Worm (Caenorhabditis elegans): ENCODE results near the gene glo-3.

The glo-3 gene

ce11 chrX:10555189-10555964, 21.9 kb downstream of the glo-3 start, which contains the start of gene syd-2 (continued):
- TF ChIP-seq isw-1 (GFP tag; IDR thresholded peaks at IDR 0.05) (peak; percentile 42; the same call in 1 of the 2 replicates), unc-62 (GFP tag; optimal IDR thresholded peaks at IDR 0.05) (no peak), nhr-237 (tag; optimal IDR thresholded peaks at IDR 0.05) (no peak), tbx-2 (tag; optimal IDR thresholded peaks at IDR 0.05) (peak; percentile 84), efl-3 (GFP tag; optimal IDR thresholded peaks at IDR 0.05) (no peak), nhr-11 (tag; optimal IDR thresholded peaks at IDR 0.05) (peak; percentile 3), dsc-1 (tag; optimal IDR thresholded peaks at IDR 0.05) (peak; percentile 83), ama-1 (optimal IDR thresholded peaks at IDR 0.05) (no peak), ceh-90 (tag; optimal IDR thresholded peaks at IDR 0.05) (no peak)

- TF ChIP-seq unc-86 (tag; optimal IDR thresholded peaks at IDR 0.05) (no peak), nhr-84 (tag; optimal IDR thresholded peaks at IDR 0.05) (no peak), nhr-85 (tag) (no peak), unc-30 (tag; optimal IDR thresholded peaks at IDR 0.05) (no peak), lin-35 (GFP tag; optimal IDR thresholded peaks at IDR 0.05) (no peak)
Measured at ce11 chrX:10556764-10557163, 23.3 kb downstream of the glo-3 start.

ce11 chrX:10559203-10559602, 25.7 kb downstream of the glo-3 start, which contains the start of gene F59F5.7:
TSS of gene F59F5.7 (plus strand) at chrX:10559503.
- TF ChIP-seq nhr-84 (tag; optimal IDR thresholded peaks at IDR 0.05), result no peak
- TF ChIP-seq nhr-90 (tag; optimal IDR thresholded peaks at IDR 0.05; ENCODE audit: poor library complexity), result no peak
- TF ChIP-seq nhr-77 (tag; optimal IDR thresholded peaks at IDR 0.05), result no peak
- TF ChIP-seq jun-1 (tag; optimal IDR thresholded peaks at IDR 0.05), result no peak

- TF ChIP-seq lin-35 (GFP tag; optimal IDR thresholded peaks at IDR 0.05) (peak; percentile 26 to 80), nhr-47 (tag; optimal IDR thresholded peaks at IDR 0.05) (peak; percentile 31), C04F5.9 (tag; optimal IDR thresholded peaks at IDR 0.05) (no peak), ces-1 (GFP tag; optimal IDR thresholded peaks at IDR 0.05) (no peak), nhr-85 (tag) (peak; percentile 61), tbx-2 (tag; optimal IDR thresholded peaks at IDR 0.05) (peak; percentile 21), mep-1 (tag; optimal IDR thresholded peaks at IDR 0.05) (peak; percentile 69), C16A3.4 (tag; optimal IDR thresholded peaks at IDR 0.05) (peak; percentile 46), fkh-8 (tag; optimal IDR thresholded peaks at IDR 0.05) (no peak), nhr-71 (tag; optimal IDR thresholded peaks at IDR 0.05) (peak; percentile 44), swsn-7 (tag; optimal IDR thresholded peaks at IDR 0.05) (peak; percentile 50), nhr-90 (tag; optimal IDR thresholded peaks at IDR 0.05; ENCODE audit: poor library complexity) (peak; percentile 16), mdl-1 (tag; optimal IDR thresholded peaks at IDR 0.05) (peak in 1 of 2 experiments; percentile 32), lsy-2 (tag; optimal IDR thresholded peaks at IDR 0.05) (peak; percentile 20 to 58), grh-1 (GFP tag; IDR thresholded peaks at IDR 0.05) (no peak), C34B4.2 (tag; optimal IDR thresholded peaks at IDR 0.05) (no peak), ceh-82 (tag; optimal IDR thresholded peaks at IDR 0.05) (peak in 1 of 3 experiments; percentile 18), hlh-17 (GFP tag; optimal IDR thresholded peaks at IDR 0.05; ENCODE audit: borderline replicate concordance) (no peak), nhr-19 (GFP tag; conservative IDR thresholded peaks at IDR 0.05) (0 out of 2 replicates have a peak, but pooled peaks have one; percentile 4), nhr-20 (tag; optimal IDR thresholded peaks at IDR 0.05) (peak; percentile 50), dpl-1 (GFP tag; optimal IDR thresholded peaks at IDR 0.05) (peak; percentile 21 to 70 (median 69)), snpc-4 (tag; optimal IDR thresholded peaks at IDR 0.05) (no peak), pag-3 (tag; optimal IDR thresholded peaks at IDR 0.05; ENCODE audit: borderline replicate concordance, insufficient read depth) (no peak), dsc-1 (tag; optimal IDR thresholded peaks at IDR 0.05) (peak; percentile 29), ama-1 (optimal IDR thresholded peaks at IDR 0.05) (no peak), ceh-63 (GFP tag; optimal IDR thresholded peaks at IDR 0.05) (no peak), F16B12.6 (tag; optimal IDR thresholded peaks at IDR 0.05) (peak; percentile 84), xbp-1 (tag; optimal IDR thresholded peaks at IDR 0.05) (peak; percentile 32), unc-130 (tag; optimal IDR thresholded peaks at IDR 0.05) (peak; percentile 21), rnt-1 (tag; optimal IDR thresholded peaks at IDR 0.05) (peak; percentile 14), hlh-4 (tag; optimal IDR thresholded peaks at IDR 0.05) (no peak), blmp-1 (tag; optimal IDR thresholded peaks at IDR 0.05) (peak; percentile 77), efl-3 (GFP tag; optimal IDR thresholded peaks at IDR 0.05) (no peak), aly-2 (tag; optimal IDR thresholded peaks at IDR 0.05) (no peak), elt-3 (tag; optimal IDR thresholded peaks at IDR 0.05) (peak in 2 of 6 experiments; percentile 0 to 26)
Measured at ce11 chrX:10566775-10567174, 33.3 kb downstream of the glo-3 start.

All from whole organism, L1 larva.